Worm (Caenorhabditis elegans): Measurements from ENCODE around the gene gem-1.

The gem-1 gene

ce11 chrX:13412307-13412706 is 35.5 kb upstream of the gem-1 start:
- TF ChIP-seq scrt-1 (GFP tag; IDR thresholded peaks at IDR 0.05) (no peak), F13C5.2 (tag; optimal IDR thresholded peaks at IDR 0.05) (no peak), tra-4 (tag; optimal IDR thresholded peaks at IDR 0.05) (no peak), hnd-1 (tag; optimal IDR thresholded peaks at IDR 0.05) (no peak), sea-1 (GFP tag; conservative IDR thresholded peaks at IDR 0.05) (no peak), ceh-36 (tag; optimal IDR thresholded peaks at IDR 0.05) (no peak), ets-7 (tag; optimal IDR thresholded peaks at IDR 0.05) (no peak), hmbx-1 (tag; optimal IDR thresholded peaks at IDR 0.05) (no peak), ceh-13 (GFP tag; optimal IDR thresholded peaks at IDR 0.05) (no peak), B0310.2 (tag; optimal IDR thresholded peaks at IDR 0.05) (no peak), ama-1 (optimal IDR thresholded peaks at IDR 0.05) (no peak), pes-1 (GFP tag; IDR thresholded peaks at IDR 0.05) (no peak), tbx-11 (GFP tag; IDR thresholded peaks at IDR 0.05) (no peak), hmg-4 (GFP tag; optimal IDR thresholded peaks at IDR 0.05) (no peak), tbx-37 (GFP tag; conservative IDR thresholded peaks at IDR 0.05) (no peak), aly-1 (tag; optimal IDR thresholded peaks at IDR 0.05) (no peak)

- TF ChIP-seq hnd-1 (tag; optimal IDR thresholded peaks at IDR 0.05): no peak
- no peak for TF ChIP-seq aly-1 (tag; optimal IDR thresholded peaks at IDR 0.05)
- no peak for TF ChIP-seq flt-1 (GFP tag; IDR thresholded peaks at IDR 0.05)
- TF ChIP-seq tra-4 (tag; optimal IDR thresholded peaks at IDR 0.05): no peak
- no peak for TF ChIP-seq F13C5.2 (tag; optimal IDR thresholded peaks at IDR 0.05)
- no peak for TF ChIP-seq tbx-11 (GFP tag; IDR thresholded peaks at IDR 0.05)
- TF ChIP-seq sea-1 (GFP tag; conservative IDR thresholded peaks at IDR 0.05): no peak
- TF ChIP-seq ceh-36 (tag; optimal IDR thresholded peaks at IDR 0.05): no peak
- TF ChIP-seq B0310.2 (tag; optimal IDR thresholded peaks at IDR 0.05): no peak
- TF ChIP-seq tbx-37 (GFP tag; conservative IDR thresholded peaks at IDR 0.05): no peak
- TF ChIP-seq pes-1 (GFP tag; IDR thresholded peaks at IDR 0.05): no peak
- TF ChIP-seq ceh-13 (GFP tag; optimal IDR thresholded peaks at IDR 0.05): no peak
- no peak for TF ChIP-seq scrt-1 (GFP tag; IDR thresholded peaks at IDR 0.05)
- no peak for TF ChIP-seq ets-7 (tag; optimal IDR thresholded peaks at IDR 0.05)
Measured at ce11 chrX:13411306-13411705, 34.5 kb upstream of the gem-1 start.

- TF ChIP-seq ets-7 (tag; optimal IDR thresholded peaks at IDR 0.05): no peak
- TF ChIP-seq tra-4 (tag; optimal IDR thresholded peaks at IDR 0.05): no peak
- no peak for TF ChIP-seq ceh-36 (tag; optimal IDR thresholded peaks at IDR 0.05)
- no peak for TF ChIP-seq sea-1 (GFP tag; conservative IDR thresholded peaks at IDR 0.05)
- TF ChIP-seq F13C5.2 (tag; optimal IDR thresholded peaks at IDR 0.05): no peak
- TF ChIP-seq aly-1 (tag; optimal IDR thresholded peaks at IDR 0.05): no peak
Measured at ce11 chrX:13409543-13409942, 32.8 kb upstream of the gem-1 start, which contains the start of the genes cyp-13B1 and C29F7.1. Gene cyp-13B1 (minus strand): TSS chrX:13409643. Gene C29F7.1 (plus strand): TSS chrX:13409936.

- TF ChIP-seq F13C5.2 (tag; optimal IDR thresholded peaks at IDR 0.05): no peak
- no peak for TF ChIP-seq hnd-1 (tag; optimal IDR thresholded peaks at IDR 0.05)
- TF ChIP-seq B0310.2 (tag; optimal IDR thresholded peaks at IDR 0.05): no peak
- no peak for TF ChIP-seq tbx-37 (GFP tag; conservative IDR thresholded peaks at IDR 0.05)
- no peak for TF ChIP-seq ceh-13 (GFP tag; optimal IDR thresholded peaks at IDR 0.05)
- TF ChIP-seq aly-1 (tag; optimal IDR thresholded peaks at IDR 0.05): no peak
- no peak for TF ChIP-seq pes-1 (GFP tag; IDR thresholded peaks at IDR 0.05)
- no peak for TF ChIP-seq ceh-36 (tag; optimal IDR thresholded peaks at IDR 0.05)
- TF ChIP-seq ama-1 (optimal IDR thresholded peaks at IDR 0.05): no peak
- no peak for TF ChIP-seq tbx-11 (GFP tag; IDR thresholded peaks at IDR 0.05)
- TF ChIP-seq tra-4 (tag; optimal IDR thresholded peaks at IDR 0.05): no peak
- no peak for TF ChIP-seq hmg-4 (GFP tag; optimal IDR thresholded peaks at IDR 0.05)
- no peak for TF ChIP-seq hmbx-1 (tag; optimal IDR thresholded peaks at IDR 0.05)
- TF ChIP-seq ets-7 (tag; optimal IDR thresholded peaks at IDR 0.05): no peak
- no peak for TF ChIP-seq sea-1 (GFP tag; conservative IDR thresholded peaks at IDR 0.05)
- no peak for TF ChIP-seq scrt-1 (GFP tag; IDR thresholded peaks at IDR 0.05)
- TF ChIP-seq flt-1 (GFP tag; IDR thresholded peaks at IDR 0.05): no peak
Measured at ce11 chrX:13401783-13402182, 25.0 kb upstream of the gem-1 start, which contains the start of gene F02C12.1. Gene F02C12.1 (plus strand): TSS chrX:13402083.

ce11 chrX:13401311-13401710 is 24.5 kb upstream of the gem-1 start:
- TF ChIP-seq ets-7 (tag; optimal IDR thresholded peaks at IDR 0.05): no peak
- no peak for TF ChIP-seq hmg-4 (GFP tag; optimal IDR thresholded peaks at IDR 0.05)
- no peak for TF ChIP-seq scrt-1 (GFP tag; IDR thresholded peaks at IDR 0.05)
- no peak for TF ChIP-seq ceh-36 (tag; optimal IDR thresholded peaks at IDR 0.05)
- TF ChIP-seq F13C5.2 (tag; optimal IDR thresholded peaks at IDR 0.05): no peak
- no peak for TF ChIP-seq ama-1 (optimal IDR thresholded peaks at IDR 0.05)
- TF ChIP-seq sea-1 (GFP tag; conservative IDR thresholded peaks at IDR 0.05): no peak
- TF ChIP-seq B0310.2 (tag; optimal IDR thresholded peaks at IDR 0.05): no peak
- no peak for TF ChIP-seq hnd-1 (tag; optimal IDR thresholded peaks at IDR 0.05)
- no peak for TF ChIP-seq aly-1 (tag; optimal IDR thresholded peaks at IDR 0.05)
- TF ChIP-seq pes-1 (GFP tag; IDR thresholded peaks at IDR 0.05): no peak
- TF ChIP-seq hmbx-1 (tag; optimal IDR thresholded peaks at IDR 0.05): no peak

- TF ChIP-seq tra-4 (tag; optimal IDR thresholded peaks at IDR 0.05) (no peak), tbx-11 (GFP tag; IDR thresholded peaks at IDR 0.05) (no peak), ceh-13 (GFP tag; optimal IDR thresholded peaks at IDR 0.05) (no peak), F13C5.2 (tag; optimal IDR thresholded peaks at IDR 0.05) (no peak), ama-1 (optimal IDR thresholded peaks at IDR 0.05) (no peak), ets-7 (tag; optimal IDR thresholded peaks at IDR 0.05) (no peak), tbx-37 (GFP tag; conservative IDR thresholded peaks at IDR 0.05) (no peak), hnd-1 (tag; optimal IDR thresholded peaks at IDR 0.05) (no peak), pes-1 (GFP tag; IDR thresholded peaks at IDR 0.05) (no peak), hmg-4 (GFP tag; optimal IDR thresholded peaks at IDR 0.05) (no peak), scrt-1 (GFP tag; IDR thresholded peaks at IDR 0.05) (no peak), sea-1 (GFP tag; conservative IDR thresholded peaks at IDR 0.05) (no peak), flt-1 (GFP tag; IDR thresholded peaks at IDR 0.05) (no peak), hmbx-1 (tag; optimal IDR thresholded peaks at IDR 0.05) (no peak), ceh-36 (tag; optimal IDR thresholded peaks at IDR 0.05) (no peak), B0310.2 (tag; optimal IDR thresholded peaks at IDR 0.05) (no peak), aly-1 (tag; optimal IDR thresholded peaks at IDR 0.05) (no peak)
Measured at ce11 chrX:13399221-13399620, 22.4 kb upstream of the gem-1 start, which contains the start of gene F02C12.2. Gene F02C12.2 (minus strand): TSS chrX:13399321.

- TF ChIP-seq F13C5.2 (tag; optimal IDR thresholded peaks at IDR 0.05) (peak; percentile 6), hmg-4 (GFP tag; optimal IDR thresholded peaks at IDR 0.05) (no peak), pes-1 (GFP tag; IDR thresholded peaks at IDR 0.05) (no peak), hmbx-1 (tag; optimal IDR thresholded peaks at IDR 0.05) (no peak)
Measured at ce11 chrX:13396550-13397023, 19.8 kb upstream of the gem-1 start, which contains the start of gene F02C12.3. Gene F02C12.3 (plus strand): TSS chrX:13396973.

Data from whole organism, early embryonic.